Worm (Caenorhabditis elegans): ENCODE results near the gene nsph-1.1.

DNA sequence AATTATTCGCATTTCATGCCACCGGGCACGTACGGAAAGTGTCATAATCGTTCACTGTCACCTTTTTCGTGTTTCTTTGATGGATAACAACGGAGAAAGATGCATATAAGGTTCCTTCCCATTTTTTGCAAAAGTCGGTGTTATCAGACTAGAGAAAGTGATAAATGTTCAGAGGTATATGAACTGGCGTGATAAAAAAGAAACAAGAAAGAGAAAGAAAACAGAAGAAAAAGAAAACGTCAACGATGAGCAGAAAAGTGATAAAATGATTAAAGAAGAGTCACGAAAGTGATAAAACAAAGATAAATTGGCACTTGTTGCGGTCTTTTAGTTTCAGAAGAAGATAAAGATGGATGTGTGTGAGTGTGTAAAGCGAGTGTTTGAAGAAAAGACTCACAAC, 36.3 kb upstream of the nsph-1.1 start:
- no peak for TF ChIP-seq elt-1 (tag; optimal IDR thresholded peaks at IDR 0.05)
- no peak for TF ChIP-seq ztf-4 (tag; optimal IDR thresholded peaks at IDR 0.05)
- no peak for TF ChIP-seq nhr-25 (tag; optimal IDR thresholded peaks at IDR 0.05)
- TF ChIP-seq snpc-4 (tag; optimal IDR thresholded peaks at IDR 0.05), result no peak
- TF ChIP-seq alr-1 (tag; optimal IDR thresholded peaks at IDR 0.05), result no peak
- no peak for TF ChIP-seq nhr-10 (tag; optimal IDR thresholded peaks at IDR 0.05)
- TF ChIP-seq R02D3.7 (tag; optimal IDR thresholded peaks at IDR 0.05), result no peak
- TF ChIP-seq nhr-11 (tag; optimal IDR thresholded peaks at IDR 0.05), result no peak

Data from whole organism, L2 larva.